Fruit fly (Drosophila melanogaster): ENCODE results near the gene vrs.

The vrs gene

dm6 chr3R:12447353-12447752 is at the start of gene vrs:
TSS of gene vrs (plus strand) at chr3R:12447653.
- TF ChIP-seq noc (tag; optimal IDR thresholded peaks at IDR 0.05): no peak

- TF ChIP-seq noc (tag; optimal IDR thresholded peaks at IDR 0.05): no peak
Observed at dm6 chr3R:12398054-12398453, 49.4 kb upstream of the vrs start.

DNA sequence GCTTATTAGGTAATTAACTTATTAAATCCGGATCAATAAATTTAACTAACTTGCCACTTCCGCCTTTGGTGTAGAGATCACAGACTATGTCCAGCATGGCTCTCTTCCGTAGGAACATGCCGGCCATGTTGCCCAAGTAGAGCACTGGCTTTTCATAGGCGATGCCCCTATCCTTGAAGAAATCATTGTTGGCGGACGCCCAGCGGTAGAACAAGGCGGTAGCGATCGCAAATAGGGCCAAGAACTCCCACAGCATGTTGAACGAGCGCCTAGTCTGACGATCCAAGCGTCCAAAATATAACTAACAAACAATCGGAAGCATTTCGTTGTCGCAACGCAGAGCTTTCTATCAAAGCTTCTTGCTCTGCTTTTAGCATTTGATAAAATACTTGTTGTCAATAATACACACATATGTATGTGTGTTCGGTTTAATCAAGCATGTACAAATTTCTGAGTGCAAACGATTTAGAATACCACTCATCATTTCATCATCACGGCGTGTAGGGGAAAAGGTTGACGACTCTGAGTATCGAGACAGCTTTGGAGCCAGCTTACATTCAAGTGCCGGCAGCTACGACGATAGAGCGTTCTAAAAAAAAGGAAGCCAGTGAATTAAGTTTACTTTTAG is 48.7 kb upstream of the vrs start, which contains the start of gene Cyp9f3:
TSS of gene Cyp9f3 (minus strand) at position 310 of the 628 bp plus-strand sequence.
- TF ChIP-seq noc (tag; optimal IDR thresholded peaks at IDR 0.05): no peak

DNA sequence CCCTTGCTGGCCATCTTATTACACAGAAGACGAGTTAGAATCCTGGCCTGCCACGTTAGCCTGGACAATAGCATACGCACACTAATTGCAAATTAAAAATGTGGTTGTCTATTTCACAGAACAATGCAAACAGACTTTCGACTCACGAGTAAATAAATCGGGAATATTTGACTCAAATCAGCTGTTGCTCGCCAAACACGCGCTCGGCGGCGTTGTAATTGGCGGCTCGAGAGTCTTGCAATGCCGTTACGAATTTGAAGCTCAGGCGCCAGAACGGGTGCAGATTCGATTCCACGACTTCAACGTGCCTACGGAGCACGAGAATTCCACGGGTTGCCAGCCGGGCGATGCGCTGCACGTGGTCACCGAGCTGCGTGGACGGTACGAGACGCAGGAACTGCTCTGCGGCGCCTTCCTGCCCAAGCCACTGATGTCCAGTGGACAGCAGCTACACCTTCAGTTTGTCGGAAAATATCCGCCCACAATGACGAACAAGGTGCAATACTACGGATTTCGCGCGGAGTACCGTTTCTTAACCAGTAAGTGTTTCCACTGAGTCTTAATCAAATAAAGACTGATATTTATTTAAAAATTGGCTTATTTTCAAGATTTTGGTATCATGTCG is 45.7 kb upstream of the vrs start, which contains the start of gene DNAlig3:
TSS of gene DNAlig3 (minus strand) at position 168 of the 625 bp plus-strand sequence.
- TF ChIP-seq noc (tag; optimal IDR thresholded peaks at IDR 0.05): no peak

DNA sequence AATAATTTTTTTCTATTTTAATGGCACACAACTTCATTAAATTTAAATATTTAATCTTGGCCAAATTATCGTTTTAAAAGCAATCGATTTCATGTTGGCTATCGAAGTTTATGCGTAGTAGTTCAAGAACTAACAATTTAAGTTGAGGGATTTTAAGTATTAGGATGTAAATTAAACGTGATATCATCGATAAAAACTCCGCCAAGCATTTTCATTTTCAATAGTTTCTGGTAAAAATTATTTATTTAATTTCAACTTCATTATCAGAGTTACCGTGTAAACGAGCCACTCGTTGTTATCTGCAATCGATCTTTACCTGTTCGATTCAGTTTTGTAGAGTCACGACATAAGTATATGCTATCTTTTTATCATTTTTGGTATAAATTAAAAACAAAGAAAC is 44.5 kb upstream of the vrs start:
- TF ChIP-seq noc (tag; optimal IDR thresholded peaks at IDR 0.05): peak; percentile 97

dm6 chr3R:12405134-12405533 is 42.3 kb upstream of the vrs start:
- TF ChIP-seq noc (tag; optimal IDR thresholded peaks at IDR 0.05): no peak

DNA sequence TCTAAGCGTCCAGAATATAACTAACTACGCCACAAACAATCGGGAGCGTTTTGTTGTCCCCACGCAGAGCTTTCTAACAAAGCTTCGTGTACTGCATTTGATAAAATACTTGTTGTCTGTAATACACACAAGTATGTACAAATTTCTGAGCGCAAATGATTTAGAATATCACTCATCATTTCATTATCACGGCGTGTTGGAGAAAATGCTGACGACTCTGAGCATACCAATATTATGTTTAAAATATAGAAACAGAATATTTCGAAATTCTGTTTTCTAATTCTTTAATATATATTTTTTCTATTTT is 41.6 kb upstream of the vrs start, which contains the start of gene Cyp9f2:
TSS of gene Cyp9f2 (minus strand) at position 101 of the 307 bp plus-strand sequence.
- TF ChIP-seq noc (tag; optimal IDR thresholded peaks at IDR 0.05): no peak

dm6 chr3R:12406235-12407196 is 40.9 kb upstream of the vrs start, which contains the start of gene CG5167:
TSS of gene CG5167 (plus strand) at chr3R:12406532.
- peak; percentile 68 for TF ChIP-seq noc (tag; optimal IDR thresholded peaks at IDR 0.05)

DNA sequence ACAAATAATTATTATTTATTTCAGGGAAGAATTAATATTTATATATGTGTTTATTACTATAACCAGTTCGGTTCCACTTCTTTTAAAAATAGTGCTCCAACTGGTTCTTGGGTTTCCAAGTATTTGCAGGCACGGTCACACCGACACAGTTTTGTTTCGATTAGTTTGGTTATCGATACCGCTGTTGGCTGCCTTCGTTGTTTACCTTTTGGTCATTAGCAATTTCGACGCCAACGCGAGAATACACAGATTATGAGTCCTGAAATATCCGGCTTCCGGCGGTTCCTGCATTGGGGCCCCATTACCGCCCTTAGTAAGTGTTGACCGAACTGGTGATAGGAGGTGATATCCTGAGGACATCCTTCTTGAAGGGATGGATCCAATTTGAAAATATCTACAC is 39.3 kb upstream of the vrs start, which contains the start of gene CG5196:
TSS of gene CG5196 (plus strand) at position 157 of the 400 bp plus-strand sequence.
- TF ChIP-seq noc (tag; optimal IDR thresholded peaks at IDR 0.05): peak; percentile 37

- peak; percentile 63 for TF ChIP-seq noc (tag; optimal IDR thresholded peaks at IDR 0.05)
Observed at dm6 chr3R:12411449-12411848, 36.0 kb upstream of the vrs start.

DNA sequence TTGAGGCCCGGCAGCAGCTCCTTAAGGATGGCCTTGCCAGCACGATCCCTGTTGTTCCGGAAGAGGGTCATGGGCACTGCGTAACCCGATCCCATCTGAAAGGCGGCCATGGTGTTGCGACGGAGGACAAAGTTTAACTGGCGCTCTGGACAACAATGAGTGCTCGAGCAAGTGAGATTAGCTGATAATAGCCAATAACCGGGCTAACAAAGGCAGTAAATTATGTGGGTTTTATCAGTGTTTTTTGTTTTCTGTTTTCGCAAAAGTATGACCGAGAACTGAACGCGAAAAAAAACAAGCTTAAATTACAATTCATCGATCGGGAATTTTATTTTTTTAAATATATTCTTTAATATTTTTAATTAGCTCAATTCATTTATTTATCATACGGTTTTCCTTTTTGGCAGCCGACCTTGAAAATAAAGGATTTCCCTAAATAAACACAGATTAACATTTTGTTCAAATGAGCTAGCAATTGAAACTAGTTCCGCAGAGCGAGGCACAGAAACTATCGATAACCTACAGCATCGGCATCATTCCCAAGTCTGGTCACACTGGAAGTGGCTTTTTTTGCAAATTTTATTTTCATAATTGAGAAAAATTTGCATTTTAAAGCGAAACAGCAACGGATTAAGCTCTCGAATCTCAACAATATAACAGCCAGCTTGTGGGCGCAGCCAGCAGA is 34.0 kb upstream of the vrs start, which contains the start of the genes Dip-C and pps:
TSS of gene Dip-C (minus strand) at position 486 of the 685 bp plus-strand sequence.
TSS of gene pps (plus strand) at position 555 of the 685 bp plus-strand sequence.
- no peak for TF ChIP-seq noc (tag; optimal IDR thresholded peaks at IDR 0.05)

dm6 chr3R:12422379-12422975 is 25.0 kb upstream of the vrs start, which contains the start of the genes Scgbeta and CG17202:
TSS of gene Scgbeta (minus strand) at chr3R:12422429.
TSS of gene CG17202 (plus strand) at chr3R:12422768.
- TF ChIP-seq noc (tag; optimal IDR thresholded peaks at IDR 0.05): no peak

dm6 chr3R:12423997-12424396 is 23.5 kb upstream of the vrs start:
- TF ChIP-seq noc (tag; optimal IDR thresholded peaks at IDR 0.05): no peak

DNA sequence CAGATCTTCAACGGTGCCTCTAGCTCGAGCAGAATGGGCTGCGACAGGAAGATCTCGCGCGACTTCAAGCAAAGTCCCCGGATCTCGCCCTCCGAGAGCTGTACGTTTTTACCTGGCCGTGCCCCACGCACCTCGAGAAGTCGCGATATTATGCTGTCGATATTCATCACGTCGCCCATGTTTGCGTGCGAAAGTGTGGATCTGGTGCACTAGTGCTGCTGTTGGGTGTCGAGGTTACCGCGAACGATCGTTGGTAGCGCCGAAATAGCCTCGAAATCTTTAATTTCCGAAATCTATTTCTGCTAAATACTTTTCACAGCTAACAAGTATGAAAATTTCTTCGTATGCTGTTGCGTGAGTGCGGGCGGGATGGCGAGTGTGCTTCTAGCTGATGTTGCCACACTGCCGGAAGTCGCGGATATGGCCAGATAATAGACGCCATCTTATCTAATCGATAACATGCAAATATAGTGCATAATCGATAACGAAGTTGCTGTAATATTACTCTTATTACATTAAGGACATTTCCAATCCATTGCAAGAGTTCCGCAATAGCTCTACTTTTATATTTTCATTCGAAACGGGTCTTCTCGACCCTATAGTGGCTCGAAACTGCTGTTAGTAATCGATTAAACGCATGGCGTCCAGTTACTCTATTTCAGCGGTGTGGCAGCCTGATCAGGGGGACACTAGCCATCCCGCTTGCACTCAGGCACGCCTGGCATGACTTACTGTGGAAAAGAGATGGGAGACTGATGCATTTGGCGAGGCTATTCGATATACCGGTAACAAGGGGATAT is 21.7 kb upstream of the vrs start, which contains the start of gene Pp1-87B:
TSS of gene Pp1-87B (minus strand) at position 408 of the 800 bp plus-strand sequence.
- no peak for TF ChIP-seq noc (tag; optimal IDR thresholded peaks at IDR 0.05)

Data from whole organism, larva.